Fruit fly (Drosophila melanogaster) whole organism, embryonic: ENCODE measurements around the gene et.

Experiments
- CG3163 ChIP-seq: fragments of 200-800 bp; sonication (Bioruptor generic); optimal IDR thresholded peaks from 3 replicates; lab custom pipeline; 2016; ENCODE audit warnings: missing biosample characterization, missing genetic modification characterization
- Nf-YA ChIP-seq: fragments of 200-800 bp; sonication (Bioruptor generic); IDR thresholded peaks from 2 replicates; pipeline ENCODE4 v1.3.6; 2022; ENCODE audit warnings: missing biosample characterization, missing genetic modification characterization
- tx ChIP-seq: fragments of 200-800 bp; sonication (Bioruptor generic); optimal IDR thresholded peaks from 2 replicates; lab custom pipeline; 2016; ENCODE audit warnings: missing biosample characterization, missing genetic modification characterization

- TF ChIP-seq tx (GFP tag; lab: Kevin White, UChicago): no peak
- no peak for TF ChIP-seq CG3163 (GFP tag; lab: Kevin White, UChicago)
- TF ChIP-seq Nf-YA (GFP tag; lab: Robert Waterston, UW): no peak
Measured at dm6 chrX:19663859-19664728, 11.6 kb downstream of the et start, which contains the start of the genes CG14223 and Ssu72.
